Fruit fly (Drosophila melanogaster) whole organism, prepupa: ENCODE data around the gene CG11560.
A peak's percentile ranks its signal among the peaks of the same experiment; 100 is the strongest.

Experiments
- CG10631 ChIP-seq: fragments of 200-800 bp; sonication (Bioruptor generic); optimal IDR thresholded peaks from 2 replicates; lab custom pipeline; 2016; ENCODE audit warnings: missing biosample characterization, missing genetic modification characterization
- CG10669 ChIP-seq: fragments of 200-800 bp; sonication (Bioruptor generic); optimal IDR thresholded peaks from 3 replicates; lab custom pipeline; 2018; ENCODE audit warnings: missing biosample characterization, mild to moderate bottlenecking, missing genetic modification characterization, moderate library complexity
- CG11294 ChIP-seq: fragments of 200-800 bp; sonication (Bioruptor generic); IDR thresholded peaks from 2 replicates; pipeline ENCODE4 v1.3.6; 2022; ENCODE audit warnings: missing biosample characterization, missing genetic modification characterization
- CG11762 ChIP-seq: fragments of 200-800 bp; sonication (Bioruptor generic); optimal IDR thresholded peaks from 3 replicates; lab custom pipeline; 2016; ENCODE audit warnings: missing biosample characterization, missing genetic modification characterization; ENCODE audit not compliant: insufficient read depth
- CG15336 ChIP-seq: fragments of 200-800 bp; sonication (Bioruptor generic); IDR thresholded peaks from 2 replicates; pipeline ENCODE4 v1.3.6; 2022; ENCODE audit warnings: missing biosample characterization, missing genetic modification characterization
- CG1621 ChIP-seq: fragments of 200-800 bp; sonication (Bioruptor generic); optimal IDR thresholded peaks from 3 replicates; lab custom pipeline; 2018; ENCODE audit warnings: missing biosample characterization, mild to moderate bottlenecking, missing genetic modification characterization
- CG16779 ChIP-seq: fragments of 200-800 bp; sonication (Bioruptor generic); optimal IDR thresholded peaks from 3 replicates; lab custom pipeline; 2017; ENCODE audit warnings: missing biosample characterization, mild to moderate bottlenecking, missing genetic modification characterization
- CG31627 ChIP-seq: fragments of 200-800 bp; sonication (Bioruptor generic); optimal IDR thresholded peaks from 3 replicates; lab custom pipeline; 2016; ENCODE audit warnings: missing biosample characterization, missing genetic modification characterization
- CG32006 ChIP-seq: fragments of 200-800 bp; sonication (Bioruptor generic); optimal IDR thresholded peaks from 3 replicates; lab custom pipeline; 2017; ENCODE audit warnings: missing biosample characterization, mild to moderate bottlenecking, missing genetic modification characterization
- CG34406 ChIP-seq: fragments of 200-800 bp; sonication (Bioruptor generic); optimal IDR thresholded peaks from 3 replicates; lab custom pipeline; 2016; ENCODE audit warnings: missing biosample characterization, missing genetic modification characterization
- CG4318 ChIP-seq: fragments of 200-800 bp; sonication (Bioruptor generic); optimal IDR thresholded peaks from 3 replicates; lab custom pipeline; 2017; ENCODE audit warnings: missing biosample characterization, mild to moderate bottlenecking, missing genetic modification characterization
- CG6163 ChIP-seq: fragments of 200-800 bp; sonication (Bioruptor generic); IDR thresholded peaks from 3 replicates; pipeline ENCODE4 v1.3.6; 2022; ENCODE audit warnings: missing biosample characterization, missing genetic modification characterization
- CG6276 ChIP-seq: fragments of 200-800 bp; sonication (Bioruptor generic); optimal IDR thresholded peaks from 2 replicates; lab custom pipeline; 2017; ENCODE audit warnings: missing biosample characterization, mild to moderate bottlenecking, missing genetic modification characterization
- CG6808 ChIP-seq: fragments of 200-800 bp; sonication (Bioruptor generic); optimal IDR thresholded peaks from 3 replicates; lab custom pipeline; 2017; ENCODE audit warnings: missing biosample characterization, missing genetic modification characterization, mild to moderate bottlenecking, moderate library complexity, missing genetic modification reagents
- CG6854 ChIP-seq: fragments of 200-800 bp; sonication (Bioruptor generic); optimal IDR thresholded peaks from 2 replicates; lab custom pipeline; 2017; ENCODE audit warnings: missing biosample characterization, mild to moderate bottlenecking, missing genetic modification characterization
- CG7368 ChIP-seq: fragments of 200-800 bp; sonication (Bioruptor generic); optimal IDR thresholded peaks from 3 replicates; lab custom pipeline; 2016; ENCODE audit warnings: missing biosample characterization, missing genetic modification characterization
- CG8119 ChIP-seq: fragments of 200-800 bp; sonication (Bioruptor generic); IDR thresholded peaks from 3 replicates; pipeline ENCODE4 v1.3.6; 2022; ENCODE audit warnings: missing biosample characterization, missing genetic modification characterization
- CG8632 ChIP-seq: fragments of 200-800 bp; sonication (Bioruptor generic); optimal IDR thresholded peaks from 3 replicates; lab custom pipeline; 2016; ENCODE audit warnings: missing biosample characterization, missing genetic modification characterization
- Eip75B ChIP-seq: fragments of 200-800 bp; sonication (Bioruptor generic); optimal IDR thresholded peaks from 3 replicates; lab custom pipeline; 2016; ENCODE audit warnings: missing biosample characterization, missing genetic modification characterization
- Eip78C ChIP-seq: fragments of 200-800 bp; sonication (Bioruptor generic); peaks from one replicate; lab custom pipeline; 2016; ENCODE audit warnings: missing biosample characterization, missing genetic modification characterization
- Eip93F ChIP-seq: fragments of 200-800 bp; sonication (Bioruptor generic); optimal IDR thresholded peaks from 2 replicates; lab custom pipeline; 2016; ENCODE audit warnings: missing biosample characterization, mild to moderate bottlenecking, missing genetic modification characterization
- Gug ChIP-seq: fragments of 200-800 bp; sonication (Bioruptor generic); IDR thresholded peaks from 2 replicates; pipeline ENCODE4 v1.3.6; 2022; ENCODE audit warnings: missing biosample characterization, missing genetic modification characterization
- Lpt ChIP-seq: fragments of 200-800 bp; sonication (Bioruptor generic); optimal IDR thresholded peaks from 3 replicates; lab custom pipeline; 2016; ENCODE audit warnings: missing biosample characterization, missing genetic modification characterization
- Met ChIP-seq: fragments of 200-800 bp; sonication (Bioruptor generic); optimal IDR thresholded peaks from 3 replicates; lab custom pipeline; 2016; ENCODE audit warnings: missing biosample characterization, missing genetic modification characterization
- Smox ChIP-seq: fragments of 200-800 bp; sonication (Bioruptor generic); optimal IDR thresholded peaks from 3 replicates; lab custom pipeline; 2016; ENCODE audit warnings: missing biosample characterization, missing genetic modification characterization
- Sox102F ChIP-seq: fragments of 200-800 bp; sonication (Bioruptor generic); optimal IDR thresholded peaks from 2 replicates; lab custom pipeline; 2016; ENCODE audit warnings: missing biosample characterization, mild to moderate bottlenecking, missing genetic modification characterization
- Sox14 ChIP-seq: fragments of 200-800 bp; sonication (Bioruptor generic); optimal IDR thresholded peaks from 3 replicates; lab custom pipeline; 2016; ENCODE audit warnings: missing biosample characterization, missing genetic modification characterization
- acj6 ChIP-seq: fragments of 200-800 bp; sonication (Bioruptor generic); optimal IDR thresholded peaks from 3 replicates; lab custom pipeline; 2016; ENCODE audit warnings: missing biosample characterization, missing genetic modification characterization
- dsx ChIP-seq: fragments of 200-800 bp; optimal IDR thresholded peaks from 3 replicates; lab custom pipeline; 2019; ENCODE audit warnings: missing biosample characterization, mild to moderate bottlenecking, missing genetic modification characterization, moderate library complexity; ENCODE audit not compliant: poor library complexity, severe bottlenecking
- esn ChIP-seq: fragments of 200-800 bp; sonication (Bioruptor generic); optimal IDR thresholded peaks from 2 replicates; lab custom pipeline; 2016; ENCODE audit warnings: missing biosample characterization, mild to moderate bottlenecking, missing genetic modification characterization, moderate library complexity
- fd59A ChIP-seq: fragments of 200-800 bp; sonication (Bioruptor generic); optimal IDR thresholded peaks from 2 replicates; lab custom pipeline; 2017; ENCODE audit warnings: missing biosample characterization, mild to moderate bottlenecking, missing genetic modification characterization, missing genetic modification reagents
- fd85E ChIP-seq: fragments of 200-800 bp; sonication (Bioruptor generic); optimal IDR thresholded peaks from 3 replicates; lab custom pipeline; 2016; ENCODE audit warnings: missing biosample characterization, missing genetic modification characterization
- fkh ChIP-seq: fragments of 200-800 bp; sonication (Bioruptor generic); optimal IDR thresholded peaks from 3 replicates; lab custom pipeline; 2017; ENCODE audit warnings: missing biosample characterization, mild to moderate bottlenecking, missing genetic modification characterization, moderate library complexity
- lz ChIP-seq: fragments of 200-800 bp; sonication (Bioruptor generic); optimal IDR thresholded peaks from 3 replicates; lab custom pipeline; 2016; ENCODE audit warnings: missing biosample characterization, missing genetic modification characterization
- net ChIP-seq: fragments of 200-800 bp; sonication (Bioruptor generic); optimal IDR thresholded peaks from 3 replicates; lab custom pipeline; 2016; ENCODE audit warnings: missing biosample characterization, missing genetic modification characterization
- pdm3 ChIP-seq: fragments of 200-800 bp; sonication (Bioruptor generic); optimal IDR thresholded peaks from 3 replicates; lab custom pipeline; 2016; ENCODE audit warnings: missing biosample characterization, missing genetic modification characterization
- spab ChIP-seq: fragments of 200-800 bp; sonication (Bioruptor generic); optimal IDR thresholded peaks from 2 replicates; lab custom pipeline; 2017; ENCODE audit warnings: missing biosample characterization, mild to moderate bottlenecking, missing genetic modification characterization, missing genetic modification reagents
- ss ChIP-seq, 2 experiments: fragments of 200-800 bp; sonication (Bioruptor generic); optimal IDR thresholded peaks; 2 replicates in 1 of 2; 3 replicates in 1 of 2; lab custom pipeline; 2017 to 2018; ENCODE audit warnings: mild to moderate bottlenecking in 2 of 2, missing biosample characterization in 2 of 2, missing genetic modification characterization in 2 of 2, moderate library complexity in 1 of 2
- svp ChIP-seq: fragments of 200-800 bp; sonication (Bioruptor generic); peaks from one replicate; lab custom pipeline; 2016; ENCODE audit warnings: missing biosample characterization, missing genetic modification characterization
- topi ChIP-seq: fragments of 200-800 bp; sonication (Bioruptor generic); optimal IDR thresholded peaks from 3 replicates; lab custom pipeline; 2016; ENCODE audit warnings: missing biosample characterization, missing genetic modification characterization
- vri ChIP-seq: fragments of 200-800 bp; sonication (Bioruptor generic); optimal IDR thresholded peaks from 3 replicates; lab custom pipeline; 2016; ENCODE audit warnings: missing biosample characterization, mild to moderate bottlenecking, missing genetic modification characterization

Gene CG11560

dm6 chr3L:12124975-12125374 lies 5.2 kb downstream of the CG11560 start, which contains the start of gene yps (continued):
- no peak for TF ChIP-seq CG6276 (GFP tag; lab: Kevin White, UChicago)
- TF ChIP-seq CG6163 (GFP tag; lab: Robert Waterston, UW) = peak; percentile 93
- peak; percentile 90 for TF ChIP-seq Sox102F (GFP tag; lab: Kevin White, UChicago)
- peak; percentile 26; the same call in 1 of the 3 replicates for TF ChIP-seq CG8119 (GFP tag; lab: Robert Waterston, UW)
- TF ChIP-seq Lpt (GFP tag; lab: Kevin White, UChicago) = peak; percentile 4
- TF ChIP-seq Eip93F = peak; percentile 0
- TF ChIP-seq Gug (GFP tag; lab: Robert Waterston, UW) = no peak
- TF ChIP-seq CG32006 (GFP tag; lab: Kevin White, UChicago) = no peak
- TF ChIP-seq CG1621 (tag; lab: Kevin White, UChicago) = peak; percentile 89
- TF ChIP-seq spab = no peak
- TF ChIP-seq acj6 = peak; percentile 83
- TF ChIP-seq fkh = peak; percentile 86
- TF ChIP-seq CG34406 = peak; percentile 86
- peak; percentile 87 for TF ChIP-seq svp
- TF ChIP-seq Smox (GFP tag; lab: Kevin White, UChicago) = peak; percentile 85
- TF ChIP-seq vri (GFP tag; lab: Kevin White, UChicago) = peak; percentile 91
- TF ChIP-seq CG8632 (GFP tag; lab: Kevin White, UChicago) = peak; percentile 76
- TF ChIP-seq fd59A (GFP tag; lab: Kevin White, UChicago) = no peak
- TF ChIP-seq ss (GFP tag; optimal IDR thresholded peaks at IDR 0.05; lab: Kevin White, UChicago) = peak; percentile 75 to 91
- TF ChIP-seq lz (GFP tag; lab: Kevin White, UChicago) = peak; percentile 90
- peak; percentile 90 for TF ChIP-seq CG7368 (GFP tag; lab: Kevin White, UChicago)
- peak; percentile 81 for TF ChIP-seq CG10669 (GFP tag; lab: Kevin White, UChicago)
- peak; percentile 94 for TF ChIP-seq esn
- peak; percentile 49 for TF ChIP-seq CG11762 (GFP tag; lab: Kevin White, UChicago)
- peak; percentile 97 for TF ChIP-seq CG6854
- peak; percentile 54 for TF ChIP-seq dsx
- peak; percentile 90 for TF ChIP-seq topi (GFP tag; lab: Kevin White, UChicago)
- peak; percentile 91 for TF ChIP-seq Met (GFP tag; lab: Kevin White, UChicago)
- peak; percentile 55; the same call in 1 of the 2 replicates for TF ChIP-seq CG11294 (GFP tag; lab: Robert Waterston, UW)
- TF ChIP-seq CG6808 (GFP tag; lab: Kevin White, UChicago) = peak; percentile 74
- TF ChIP-seq CG4318 (GFP tag; lab: Kevin White, UChicago) = no peak
- peak; percentile 54 for TF ChIP-seq CG10631 (GFP tag; lab: Kevin White, UChicago)
- peak; percentile 95 for TF ChIP-seq Eip78C (GFP tag; lab: Kevin White, UChicago)
- TF ChIP-seq CG15336 (GFP tag; lab: Robert Waterston, UW) = peak; percentile 46
- peak; percentile 67 for TF ChIP-seq Sox14 (GFP tag; lab: Kevin White, UChicago)
- TF ChIP-seq CG31627 (GFP tag; lab: Kevin White, UChicago) = peak; percentile 84
- TF ChIP-seq fd85E = peak; percentile 89
- TF ChIP-seq net (GFP tag; lab: Kevin White, UChicago) = peak; percentile 93
- peak; percentile 86 for TF ChIP-seq pdm3
- TF ChIP-seq CG16779 (tag; lab: Kevin White, UChicago) = peak; percentile 79
- peak; percentile 89 for TF ChIP-seq Eip75B (GFP tag; lab: Kevin White, UChicago)
- TF ChIP-seq, all 60 proteins: peak for 51
